Worm (Caenorhabditis elegans): Measurements from ENCODE around the gene C07A12.2.
A peak's percentile ranks its signal among the peaks of the same experiment; 100 is the strongest.

C07A12.2 gene

ce11 chrX:4526412-4526811, 18.2 kb upstream of the C07A12.2 start (continued):
- TF ChIP-seq nhr-76 (tag; optimal IDR thresholded peaks at IDR 0.05) (no peak), egl-27 (tag; optimal IDR thresholded peaks at IDR 0.05) (no peak), aha-1 (tag; optimal IDR thresholded peaks at IDR 0.05) (no peak), nhr-11 (tag; optimal IDR thresholded peaks at IDR 0.05) (no peak), isw-1 (GFP tag; IDR thresholded peaks at IDR 0.05) (no peak), lin-39 (tag; optimal IDR thresholded peaks at IDR 0.05) (no peak)

ce11 chrX:4528905-4529304, 15.7 kb upstream of the C07A12.2 start:
- TF ChIP-seq C04F5.9 (tag; optimal IDR thresholded peaks at IDR 0.05): no peak
- TF ChIP-seq ceh-88 (GFP tag; IDR thresholded peaks at IDR 0.05): no peak
- peak; percentile 3 for TF ChIP-seq lin-13 (GFP tag; optimal IDR thresholded peaks at IDR 0.05)
- no peak for TF ChIP-seq nhr-237 (tag; optimal IDR thresholded peaks at IDR 0.05)
- TF ChIP-seq zag-1 (tag; optimal IDR thresholded peaks at IDR 0.05): no peak
- TF ChIP-seq nhr-20 (tag; optimal IDR thresholded peaks at IDR 0.05): peak; percentile 96
- peak; percentile 11 for TF ChIP-seq lir-3 (tag; optimal IDR thresholded peaks at IDR 0.05; ENCODE audit: poor library complexity)
- TF ChIP-seq jun-1 (tag; optimal IDR thresholded peaks at IDR 0.05): peak; percentile 37
- peak; percentile 84 for TF ChIP-seq xbp-1 (tag; optimal IDR thresholded peaks at IDR 0.05)
- TF ChIP-seq alr-1 (tag; optimal IDR thresholded peaks at IDR 0.05; ENCODE audit: borderline replicate concordance): no peak
- no peak for TF ChIP-seq hlh-4 (tag; optimal IDR thresholded peaks at IDR 0.05)
- no peak for TF ChIP-seq ceh-8 (GFP tag; optimal IDR thresholded peaks at IDR 0.05)
- TF ChIP-seq egl-13 (tag; optimal IDR thresholded peaks at IDR 0.05): no peak
- peak in 1 of 2 experiments; percentile 96 for TF ChIP-seq mdl-1 (tag; optimal IDR thresholded peaks at IDR 0.05)
- no peak for TF ChIP-seq efl-3 (GFP tag; optimal IDR thresholded peaks at IDR 0.05)
- TF ChIP-seq zip-4 (GFP tag; optimal IDR thresholded peaks at IDR 0.05): no peak
- TF ChIP-seq nhr-77 (tag; optimal IDR thresholded peaks at IDR 0.05): no peak
- TF ChIP-seq aly-2 (tag; optimal IDR thresholded peaks at IDR 0.05): no peak
- no peak for TF ChIP-seq ama-1 (optimal IDR thresholded peaks at IDR 0.05)
- no peak for TF ChIP-seq nhr-11 (tag; optimal IDR thresholded peaks at IDR 0.05)
- peak; percentile 24 for TF ChIP-seq hpl-2 (GFP tag; optimal IDR thresholded peaks at IDR 0.05)
- TF ChIP-seq ceh-63 (GFP tag; optimal IDR thresholded peaks at IDR 0.05): no peak
- no peak for TF ChIP-seq unc-86 (tag; optimal IDR thresholded peaks at IDR 0.05)
- TF ChIP-seq aha-1 (tag; optimal IDR thresholded peaks at IDR 0.05): no peak
- peak; percentile 49; the same call in 1 of the 2 replicates for TF ChIP-seq grh-1 (GFP tag; IDR thresholded peaks at IDR 0.05)
- no peak for TF ChIP-seq lin-39 (tag; optimal IDR thresholded peaks at IDR 0.05)
- peak; percentile 8 for TF ChIP-seq irx-1 (tag; optimal IDR thresholded peaks at IDR 0.05)
- TF ChIP-seq lin-14 (GFP tag; optimal IDR thresholded peaks at IDR 0.05): peak; percentile 91
- TF ChIP-seq isw-1 (GFP tag; IDR thresholded peaks at IDR 0.05): no peak
- TF ChIP-seq elt-2 (tag; optimal IDR thresholded peaks at IDR 0.05): peak; percentile 71
- no peak for TF ChIP-seq fkh-8 (tag; optimal IDR thresholded peaks at IDR 0.05)
- TF ChIP-seq dpl-1 (GFP tag; optimal IDR thresholded peaks at IDR 0.05): peak in 1 of 3 experiments; percentile 3
- peak; percentile 83 for TF ChIP-seq unc-130 (tag; optimal IDR thresholded peaks at IDR 0.05)
- no peak for TF ChIP-seq fkh-4 (tag; optimal IDR thresholded peaks at IDR 0.05; ENCODE audit: borderline replicate concordance)
- peak; percentile 12 for TF ChIP-seq swsn-7 (tag; optimal IDR thresholded peaks at IDR 0.05)
- no peak for TF ChIP-seq fkh-10 (GFP tag; optimal IDR thresholded peaks at IDR 0.05)
- peak; percentile 40 for TF ChIP-seq skn-1 (tag; optimal IDR thresholded peaks at IDR 0.05)
- TF ChIP-seq nhr-85 (tag): peak; percentile 98
- TF ChIP-seq tbx-2 (tag; optimal IDR thresholded peaks at IDR 0.05): peak; percentile 74
- TF ChIP-seq nhr-12 (tag; optimal IDR thresholded peaks at IDR 0.05): no peak
- no peak for TF ChIP-seq nhr-28 (tag; optimal IDR thresholded peaks at IDR 0.05)
- peak; percentile 83 for TF ChIP-seq nhr-71 (tag; optimal IDR thresholded peaks at IDR 0.05)
- TF ChIP-seq lin-15B (tag; optimal IDR thresholded peaks at IDR 0.05): no peak
- TF ChIP-seq sup-37 (GFP tag; optimal IDR thresholded peaks at IDR 0.05): no peak
- peak; percentile 92 for TF ChIP-seq blmp-1 (tag; optimal IDR thresholded peaks at IDR 0.05)
- peak; percentile 32 for TF ChIP-seq C16A3.4 (tag; optimal IDR thresholded peaks at IDR 0.05)
- TF ChIP-seq sptf-1 (tag; optimal IDR thresholded peaks at IDR 0.05): no peak
- TF ChIP-seq C34B4.2 (tag; optimal IDR thresholded peaks at IDR 0.05): no peak
- peak; percentile 60 for TF ChIP-seq nhr-47 (tag; optimal IDR thresholded peaks at IDR 0.05)
- no peak for TF ChIP-seq fos-1 (tag; optimal IDR thresholded peaks at IDR 0.05)
